Fruit fly (Drosophila melanogaster): Measurements from ENCODE around the gene CG9386.

The CG9386 gene

DNA sequence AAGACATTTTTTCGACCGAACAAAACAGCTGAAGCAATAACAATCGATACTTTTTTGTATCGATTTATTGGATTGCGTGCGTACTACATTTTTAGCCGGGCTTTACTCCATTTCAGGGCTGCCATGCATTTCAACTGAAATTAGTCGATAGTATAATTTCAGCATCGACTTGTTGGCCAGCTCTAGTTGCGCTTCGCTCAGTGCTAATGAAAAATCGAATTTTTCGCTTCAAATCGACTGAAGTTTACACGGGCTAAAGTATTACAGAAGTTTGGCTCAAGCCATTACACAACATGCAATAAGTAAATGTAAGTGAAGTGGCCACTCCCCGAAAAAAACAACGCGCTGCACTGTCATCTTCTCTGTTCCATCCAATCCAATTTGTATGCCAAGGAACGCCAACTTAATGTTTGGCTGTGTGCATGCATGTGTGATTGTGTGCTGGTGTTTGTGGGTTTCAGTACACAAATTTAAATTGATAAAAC, 39.3 kb downstream of the CG9386 start, which contains the start of the genes mRpL47, CG8176 and Kdm3 (continued):
- TF ChIP-seq CG17829 (tag; optimal IDR thresholded peaks at IDR 0.05) (peak; percentile 82), CG8944 (GFP tag; optimal IDR thresholded peaks at IDR 0.05) (peak; percentile 68), p53 (GFP tag; optimal IDR thresholded peaks at IDR 0.05) (peak; percentile 74), CG3163 (GFP tag; optimal IDR thresholded peaks at IDR 0.05) (peak; percentile 61), CG1024 (GFP tag; IDR thresholded peaks at IDR 0.05) (no peak), CG12744 (GFP tag; optimal IDR thresholded peaks at IDR 0.05) (peak; percentile 48), Myb (GFP tag; optimal IDR thresholded peaks at IDR 0.05) (peak; percentile 85), Hmr (GFP tag; optimal IDR thresholded peaks at IDR 0.05) (peak; percentile 86), CG9876 (GFP tag; optimal IDR thresholded peaks at IDR 0.05) (peak; percentile 86), z (GFP tag; IDR thresholded peaks at IDR 0.05) (no peak), CG12942 (GFP tag; optimal IDR thresholded peaks at IDR 0.05) (peak; percentile 61), CG16863 (GFP tag; optimal IDR thresholded peaks at IDR 0.05) (peak; percentile 36), CG12071 (GFP tag; optimal IDR thresholded peaks at IDR 0.05) (no peak), CG12769 (tag; optimal IDR thresholded peaks at IDR 0.05) (peak; percentile 83), jigr1 (GFP tag; IDR thresholded peaks at IDR 0.05) (no peak), luna (GFP tag; optimal IDR thresholded peaks at IDR 0.05) (peak; percentile 69), prd (optimal IDR thresholded peaks at IDR 0.05) (no peak), prd (GFP tag; IDR thresholded peaks at IDR 0.05) (no peak), B-H1 (GFP tag; IDR thresholded peaks at IDR 0.05) (no peak), ham (GFP tag; IDR thresholded peaks at IDR 0.05) (no peak), CG9609 (GFP tag; optimal IDR thresholded peaks at IDR 0.05) (peak; percentile 60), sob (GFP tag; IDR thresholded peaks at IDR 0.05) (no peak), zfh2 (GFP tag; optimal IDR thresholded peaks at IDR 0.05) (peak; percentile 91), psq (GFP tag; optimal IDR thresholded peaks at IDR 0.05) (peak; percentile 28), CG2120 (GFP tag; optimal IDR thresholded peaks at IDR 0.05) (peak; percentile 89), Sox102F (GFP tag; optimal IDR thresholded peaks at IDR 0.05) (no peak), Hey (tag; optimal IDR thresholded peaks at IDR 0.05) (no peak), inv (GFP tag; IDR thresholded peaks at IDR 0.05; ENCODE audit: partially characterized antibody) (no peak), Xbp1 (GFP tag; optimal IDR thresholded peaks at IDR 0.05) (peak; percentile 71), CG9797 (GFP tag; optimal IDR thresholded peaks at IDR 0.05) (peak; percentile 81), CG12155 (GFP tag; optimal IDR thresholded peaks at IDR 0.05) (peak; percentile 70), fu2 (GFP tag; optimal IDR thresholded peaks at IDR 0.05) (peak; percentile 69), Dref (GFP tag; IDR thresholded peaks at IDR 0.05) (no peak), Neu2 (GFP tag; optimal IDR thresholded peaks at IDR 0.05; ENCODE audit: borderline replicate concordance) (no peak), CG10267 (tag; optimal IDR thresholded peaks at IDR 0.05) (peak; percentile 70), salm (tag; optimal IDR thresholded peaks at IDR 0.05) (no peak), slp2 (GFP tag; optimal IDR thresholded peaks at IDR 0.05) (peak; percentile 58), rib (GFP tag; IDR thresholded peaks at IDR 0.05) (no peak), Stat92E (GFP tag; optimal IDR thresholded peaks at IDR 0.05) (peak in 1 of 3 experiments; percentile 54), CG9817 (tag; optimal IDR thresholded peaks at IDR 0.05) (peak; percentile 58), Side (GFP tag; optimal IDR thresholded peaks at IDR 0.05) (peak; percentile 74), Abd-B (GFP tag; optimal IDR thresholded peaks at IDR 0.05) (peak; percentile 97), Taf1 (GFP tag; IDR thresholded peaks at IDR 0.05) (no peak), Bdp1 (GFP tag; optimal IDR thresholded peaks at IDR 0.05) (peak; percentile 58), wek (GFP tag; optimal IDR thresholded peaks at IDR 0.05) (no peak), Trl (optimal IDR thresholded peaks at IDR 0.05) (no peak), Trl (GFP tag; optimal IDR thresholded peaks at IDR 0.05) (peak; percentile 79), Gsc (GFP tag; IDR thresholded peaks at IDR 0.05) (no peak), CG1602 (GFP tag; optimal IDR thresholded peaks at IDR 0.05) (peak; percentile 38), CG7786 (GFP tag; optimal IDR thresholded peaks at IDR 0.05) (peak; percentile 72), CG34422 (GFP tag; IDR thresholded peaks at IDR 0.05) (no peak), lola (GFP tag; optimal IDR thresholded peaks at IDR 0.05) (peak in 1 of 3 experiments; percentile 19)

Measured in whole organism, embryonic.